Worm (Caenorhabditis elegans): ENCODE data around the gene K01G5.8.

Gene K01G5.8

DNA sequence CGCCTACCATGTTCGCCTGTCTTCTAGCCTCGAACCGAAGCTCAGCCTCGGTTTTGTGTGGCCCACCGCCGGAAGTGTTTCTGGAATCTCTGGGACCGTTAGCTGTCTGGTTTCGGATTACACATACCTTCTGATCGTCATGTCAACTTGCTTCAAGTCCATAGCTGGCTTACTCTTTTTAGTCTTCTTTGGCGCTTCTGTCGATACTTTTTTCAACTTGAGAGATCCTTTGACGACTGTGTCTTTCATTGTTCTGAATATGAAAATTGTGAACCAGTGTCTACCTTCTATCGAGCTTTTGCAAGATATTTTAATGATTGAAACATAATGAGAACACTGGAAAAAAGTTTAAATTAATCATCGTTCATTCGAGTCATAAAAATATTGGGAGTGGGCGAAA, at the start of gene K01G5.8:
Gene K01G5.8 (minus strand): TSS at position 255 of the 400 bp plus-strand sequence.
- no peak for TF ChIP-seq gmeb-2 (tag; optimal IDR thresholded peaks at IDR 0.05)
- no peak for TF ChIP-seq eyg-1 (tag; optimal IDR thresholded peaks at IDR 0.05)
- no peak for TF ChIP-seq dmd-4 (tag; optimal IDR thresholded peaks at IDR 0.05; ENCODE audit: borderline replicate concordance)
- no peak for TF ChIP-seq elt-2 (tag; optimal IDR thresholded peaks at IDR 0.05)
- TF ChIP-seq sox-2 (GFP tag; IDR thresholded peaks at IDR 0.05), result no peak
- no peak for TF ChIP-seq mec-3 (tag; optimal IDR thresholded peaks at IDR 0.05; ENCODE audit: borderline replicate concordance)
- no peak for TF ChIP-seq ceh-31 (tag; optimal IDR thresholded peaks at IDR 0.05)
- TF ChIP-seq ceh-14 (tag; optimal IDR thresholded peaks at IDR 0.05), result no peak
- TF ChIP-seq F13H6.1 (tag; optimal IDR thresholded peaks at IDR 0.05), result no peak
- TF ChIP-seq fkh-10 (GFP tag; optimal IDR thresholded peaks at IDR 0.05), result no peak
- no peak for TF ChIP-seq T23F11.4 (GFP tag; optimal IDR thresholded peaks at IDR 0.05)
- no peak for TF ChIP-seq unc-3 (GFP tag; conservative IDR thresholded peaks at IDR 0.05)
- TF ChIP-seq unc-3 (tag; optimal IDR thresholded peaks at IDR 0.05), result no peak
- no peak for TF ChIP-seq ceh-48 (tag; optimal IDR thresholded peaks at IDR 0.05)
- no peak for TF ChIP-seq npax-4 (tag; optimal IDR thresholded peaks at IDR 0.05)
- TF ChIP-seq syd-9 (tag; optimal IDR thresholded peaks at IDR 0.05), result no peak
- TF ChIP-seq ceh-22 (tag; optimal IDR thresholded peaks at IDR 0.05), result no peak
- TF ChIP-seq ceh-30 (tag; optimal IDR thresholded peaks at IDR 0.05), result no peak

DNA sequence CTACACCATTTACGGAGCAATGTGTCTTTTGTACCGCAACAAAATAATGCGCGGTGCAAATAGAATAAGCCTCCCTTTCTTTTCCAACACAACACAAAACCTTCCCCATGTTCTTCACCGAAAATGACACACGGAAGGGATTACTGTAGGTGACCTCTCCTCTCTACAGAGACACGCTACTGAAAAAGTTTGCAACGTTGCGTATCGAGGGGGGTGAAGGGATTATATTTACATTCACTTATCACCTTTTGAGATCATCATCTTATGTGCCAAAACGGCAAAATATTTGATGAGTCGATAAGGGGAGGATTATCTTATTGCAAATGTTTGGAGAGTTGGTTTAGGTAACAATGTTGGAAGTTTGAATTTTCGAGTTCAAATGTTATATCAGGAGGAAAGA, 42.5 kb upstream of the K01G5.8 start:
- no peak for TF ChIP-seq mec-3 (tag; optimal IDR thresholded peaks at IDR 0.05; ENCODE audit: borderline replicate concordance)
- TF ChIP-seq Y22D7AL.16 (tag; optimal IDR thresholded peaks at IDR 0.05), result no peak
- no peak for TF ChIP-seq ceh-6 (GFP tag; optimal IDR thresholded peaks at IDR 0.05)
- TF ChIP-seq pax-1 (tag; optimal IDR thresholded peaks at IDR 0.05), result peak; percentile 96

DNA sequence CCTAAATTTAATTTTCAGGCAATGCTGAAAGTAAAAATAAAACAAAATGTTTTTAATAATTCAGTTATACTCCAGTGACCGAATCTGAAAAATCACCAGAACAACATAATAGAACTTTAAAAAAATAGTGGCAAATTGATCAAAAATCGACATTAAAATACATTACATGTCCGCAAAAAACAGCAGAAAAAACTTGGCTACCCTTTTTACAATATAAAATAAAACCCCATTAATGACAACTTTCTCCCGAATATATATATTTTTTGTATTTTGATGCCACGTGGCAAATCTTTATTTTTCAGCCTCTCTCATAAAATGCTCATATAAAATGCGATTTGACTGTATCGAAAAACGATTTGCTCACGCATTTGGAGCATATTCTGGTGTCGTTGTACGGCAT, 41.0 kb upstream of the K01G5.8 start, which contains the start of gene ptr-19:
Gene ptr-19 (plus strand): TSS at position 301 of the 400 bp plus-strand sequence.
- TF ChIP-seq nhr-11 (tag; optimal IDR thresholded peaks at IDR 0.05) (no peak), ceh-30 (tag; optimal IDR thresholded peaks at IDR 0.05) (no peak), ceh-34 (tag; optimal IDR thresholded peaks at IDR 0.05) (no peak), dmd-4 (tag; optimal IDR thresholded peaks at IDR 0.05; ENCODE audit: borderline replicate concordance) (no peak), tbx-7 (tag; optimal IDR thresholded peaks at IDR 0.05) (no peak), ztf-16 (tag; optimal IDR thresholded peaks at IDR 0.05) (no peak), tbx-2 (tag; optimal IDR thresholded peaks at IDR 0.05) (no peak), syd-9 (tag; optimal IDR thresholded peaks at IDR 0.05) (no peak), fkh-10 (GFP tag; optimal IDR thresholded peaks at IDR 0.05) (no peak), pag-3 (tag; optimal IDR thresholded peaks at IDR 0.05; ENCODE audit: borderline replicate concordance) (no peak), pros-1 (tag; optimal IDR thresholded peaks at IDR 0.05) (no peak), unc-55 (GFP tag; optimal IDR thresholded peaks at IDR 0.05) (no peak), lim-6 (tag; optimal IDR thresholded peaks at IDR 0.05) (no peak), mec-3 (tag; optimal IDR thresholded peaks at IDR 0.05; ENCODE audit: borderline replicate concordance) (no peak)

DNA sequence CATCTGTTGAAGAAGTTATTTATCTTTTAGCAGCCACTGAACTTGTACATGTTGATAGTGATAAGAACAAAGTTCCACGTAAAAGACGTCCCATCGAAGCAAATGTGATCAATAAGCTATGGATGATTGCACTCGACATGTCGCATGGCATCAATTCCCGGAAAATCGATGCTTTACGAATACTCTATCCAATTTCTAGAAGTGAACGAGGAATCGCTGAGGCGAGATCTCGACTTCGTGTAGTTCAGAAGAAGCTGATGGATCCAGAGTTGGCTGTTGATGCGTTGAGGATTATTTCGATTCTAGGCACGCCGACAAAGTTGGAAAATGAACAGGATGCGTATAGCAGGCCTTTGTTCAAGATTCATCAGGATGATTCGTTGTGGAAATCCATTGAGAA, 29.1 kb upstream of the K01G5.8 start:
- TF ChIP-seq nfya-1 (tag; optimal IDR thresholded peaks at IDR 0.05), result no peak
- TF ChIP-seq C38D4.7 (GFP tag; optimal IDR thresholded peaks at IDR 0.05), result no peak
- TF ChIP-seq tbx-7 (tag; optimal IDR thresholded peaks at IDR 0.05), result no peak
- no peak for TF ChIP-seq ceh-9 (tag; optimal IDR thresholded peaks at IDR 0.05)
- no peak for TF ChIP-seq C08G9.2 (tag; optimal IDR thresholded peaks at IDR 0.05)
- TF ChIP-seq zip-5 (tag; optimal IDR thresholded peaks at IDR 0.05), result no peak
- TF ChIP-seq ceh-45 (GFP tag; IDR thresholded peaks at IDR 0.05), result no peak
- TF ChIP-seq eyg-1 (tag; optimal IDR thresholded peaks at IDR 0.05), result no peak
- no peak for TF ChIP-seq ahr-1 (tag; optimal IDR thresholded peaks at IDR 0.05)
- no peak for TF ChIP-seq K02D7.2 (tag; optimal IDR thresholded peaks at IDR 0.05)
- no peak for TF ChIP-seq ceh-34 (tag; optimal IDR thresholded peaks at IDR 0.05)
- TF ChIP-seq sox-4 (tag; optimal IDR thresholded peaks at IDR 0.05), result no peak
- no peak for TF ChIP-seq pha-2 (tag; optimal IDR thresholded peaks at IDR 0.05)
- no peak for TF ChIP-seq ceh-19 (GFP tag; optimal IDR thresholded peaks at IDR 0.05)
- no peak for TF ChIP-seq ceh-6 (GFP tag; optimal IDR thresholded peaks at IDR 0.05)
- no peak for TF ChIP-seq ref-2 (tag; optimal IDR thresholded peaks at IDR 0.05)

Measured in whole organism, late embryonic.